Fruit fly (Drosophila melanogaster): ENCODE results near the gene Mbs.

Gene Mbs

dm6 chr3L:16037690-16038332 lies 13.9 kb upstream of the Mbs start (continued):
- TF ChIP-seq ss (GFP tag; optimal IDR thresholded peaks at IDR 0.05) (peak; percentile 2 to 53), CG3919 (GFP tag; optimal IDR thresholded peaks at IDR 0.05) (peak; percentile 21), fd59A (GFP tag; optimal IDR thresholded peaks at IDR 0.05) (no peak), CG8632 (GFP tag; optimal IDR thresholded peaks at IDR 0.05) (no peak), CG31627 (GFP tag; optimal IDR thresholded peaks at IDR 0.05) (no peak), Lpt (GFP tag; optimal IDR thresholded peaks at IDR 0.05) (no peak), Eip93F (GFP tag; optimal IDR thresholded peaks at IDR 0.05) (peak; percentile 92), Sox14 (GFP tag; optimal IDR thresholded peaks at IDR 0.05) (peak; percentile 77), Smox (GFP tag; optimal IDR thresholded peaks at IDR 0.05) (no peak), CG6163 (GFP tag; IDR thresholded peaks at IDR 0.05) (peak; percentile 68; the same call in 1 of the 3 replicates), Gug (GFP tag; IDR thresholded peaks at IDR 0.05) (0 out of 2 replicates have a peak, but pooled peaks have one; percentile 18), Ets21C (GFP tag; optimal IDR thresholded peaks at IDR 0.05) (no peak), CG8119 (GFP tag; IDR thresholded peaks at IDR 0.05) (peak; percentile 50; the same call in 2 of the 3 replicates), CG9139 (GFP tag; optimal IDR thresholded peaks at IDR 0.05) (no peak), acj6 (GFP tag; optimal IDR thresholded peaks at IDR 0.05) (no peak), CG7368 (GFP tag; optimal IDR thresholded peaks at IDR 0.05) (no peak), Hr4 (GFP tag; optimal IDR thresholded peaks at IDR 0.05) (peak; percentile 18), CG11762 (GFP tag; optimal IDR thresholded peaks at IDR 0.05; ENCODE audit: insufficient read depth) (no peak), spab (GFP tag; optimal IDR thresholded peaks at IDR 0.05) (no peak), Sox15 (GFP tag; optimal IDR thresholded peaks at IDR 0.05) (no peak), Hr38 (GFP tag; optimal IDR thresholded peaks at IDR 0.05) (no peak), topi (GFP tag; optimal IDR thresholded peaks at IDR 0.05) (peak; percentile 59)

dm6 chr3L:16039063-16039462 lies 12.7 kb upstream of the Mbs start:
- TF ChIP-seq CG32006 (GFP tag; optimal IDR thresholded peaks at IDR 0.05) (no peak), Hr39 (GFP tag; optimal IDR thresholded peaks at IDR 0.05) (no peak), Eip78C (GFP tag) (no peak), pdm3 (GFP tag; optimal IDR thresholded peaks at IDR 0.05) (no peak), spab (GFP tag; optimal IDR thresholded peaks at IDR 0.05) (no peak), ss (GFP tag; optimal IDR thresholded peaks at IDR 0.05) (no peak)

- TF ChIP-seq Met (GFP tag; optimal IDR thresholded peaks at IDR 0.05) (peak; percentile 15), svp (GFP tag) (peak; percentile 51), CG16779 (tag; optimal IDR thresholded peaks at IDR 0.05) (no peak), CG32006 (GFP tag; optimal IDR thresholded peaks at IDR 0.05) (no peak), CG3032 (tag; optimal IDR thresholded peaks at IDR 0.05) (no peak)
Observed at dm6 chr3L:16040389-16040788, 11.4 kb upstream of the Mbs start.

dm6 chr3L:16041260-16042079 lies 10.3 kb upstream of the Mbs start:
- TF ChIP-seq CG9139 (GFP tag; optimal IDR thresholded peaks at IDR 0.05): peak; percentile 90
- peak; percentile 92 to 96 for TF ChIP-seq ss (GFP tag; optimal IDR thresholded peaks at IDR 0.05)
- peak; percentile 20 for TF ChIP-seq CG3032 (tag; optimal IDR thresholded peaks at IDR 0.05)
- TF ChIP-seq acj6 (GFP tag; optimal IDR thresholded peaks at IDR 0.05): peak; percentile 16
- TF ChIP-seq Ets21C (GFP tag; optimal IDR thresholded peaks at IDR 0.05): no peak
- TF ChIP-seq CG11762 (GFP tag; optimal IDR thresholded peaks at IDR 0.05; ENCODE audit: insufficient read depth): peak; percentile 12
- TF ChIP-seq Eip78C (GFP tag): peak; percentile 76
- TF ChIP-seq CG8119 (GFP tag; IDR thresholded peaks at IDR 0.05): peak; percentile 79
- peak; percentile 90 for TF ChIP-seq CG6276 (GFP tag; optimal IDR thresholded peaks at IDR 0.05)
- TF ChIP-seq Gug (GFP tag; IDR thresholded peaks at IDR 0.05): 0 out of 2 replicates have a peak, but pooled peaks have one; percentile 8
- peak; percentile 2 for TF ChIP-seq esn (GFP tag; optimal IDR thresholded peaks at IDR 0.05)
- TF ChIP-seq cyc (GFP tag; optimal IDR thresholded peaks at IDR 0.05): no peak
- TF ChIP-seq dac (GFP tag; optimal IDR thresholded peaks at IDR 0.05): peak; percentile 20
- no peak for TF ChIP-seq CG6792 (GFP tag; optimal IDR thresholded peaks at IDR 0.05)
- no peak for TF ChIP-seq CG8319 (GFP tag; optimal IDR thresholded peaks at IDR 0.05)
- peak; percentile 32 for TF ChIP-seq Ets96B (tag; optimal IDR thresholded peaks at IDR 0.05)
- no peak for TF ChIP-seq achi (GFP tag; optimal IDR thresholded peaks at IDR 0.05)
- TF ChIP-seq pdm3 (GFP tag; optimal IDR thresholded peaks at IDR 0.05): peak; percentile 15
- peak; percentile 28 for TF ChIP-seq CG7368 (GFP tag; optimal IDR thresholded peaks at IDR 0.05)
- no peak for TF ChIP-seq CG11902 (GFP tag; optimal IDR thresholded peaks at IDR 0.05)
- peak; percentile 22 for TF ChIP-seq Met (GFP tag; optimal IDR thresholded peaks at IDR 0.05)
- no peak for TF ChIP-seq CG31627 (GFP tag; optimal IDR thresholded peaks at IDR 0.05)
- TF ChIP-seq CG11294 (GFP tag; IDR thresholded peaks at IDR 0.05): peak; percentile 40; the same call in 1 of the 2 replicates
- TF ChIP-seq CG32006 (GFP tag; optimal IDR thresholded peaks at IDR 0.05): peak; percentile 36
- no peak for TF ChIP-seq Sox15 (GFP tag; optimal IDR thresholded peaks at IDR 0.05)
- TF ChIP-seq eg (GFP tag; IDR thresholded peaks at IDR 0.05): peak; percentile 75
- peak; percentile 73 for TF ChIP-seq CG16779 (tag; optimal IDR thresholded peaks at IDR 0.05)
- no peak for TF ChIP-seq Eip75B (GFP tag; optimal IDR thresholded peaks at IDR 0.05)

Data from whole organism, prepupa.